Fruit fly (Drosophila melanogaster): ENCODE measurements around the gene CG5381.

The CG5381 gene

DNA sequence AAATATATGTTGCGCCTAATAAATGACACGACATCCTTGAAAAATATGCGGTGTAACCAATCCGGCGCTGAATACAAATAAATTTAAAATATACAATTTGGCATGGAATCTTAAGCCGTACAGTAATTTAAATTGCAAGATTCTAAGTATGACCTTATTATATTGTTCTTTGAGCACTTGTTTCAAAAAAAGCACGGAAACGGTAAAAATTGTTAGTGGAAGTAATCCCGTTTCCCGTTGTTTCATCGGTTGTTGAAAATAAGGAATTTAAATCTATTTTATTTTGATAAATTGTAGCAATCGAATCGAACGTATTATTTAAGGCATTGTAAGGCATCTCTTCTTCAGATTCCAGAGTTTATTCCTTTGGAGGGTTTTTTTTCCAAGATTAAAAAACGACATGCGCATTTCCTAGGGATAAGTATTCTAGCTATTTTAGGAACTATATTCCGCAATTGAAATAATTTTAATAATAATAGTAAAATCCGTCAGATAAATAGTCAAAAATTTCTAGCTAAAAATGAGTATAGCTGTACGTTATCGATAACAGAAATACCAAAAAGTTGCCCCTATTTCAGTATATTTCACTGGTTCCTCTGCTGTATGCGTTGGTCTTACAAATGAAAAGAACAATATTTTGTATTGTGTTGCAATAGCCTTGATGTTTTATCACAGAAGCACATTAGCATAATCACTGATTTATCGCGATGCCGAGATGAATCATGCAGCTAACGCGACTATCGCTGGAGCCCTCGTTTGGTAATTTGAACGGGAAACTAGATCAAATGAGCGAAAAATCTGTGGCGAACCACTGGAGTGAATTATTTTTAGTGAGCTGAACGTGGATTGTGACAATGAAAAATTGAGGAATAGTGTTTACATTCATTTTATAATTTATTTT is 10.4 kb upstream of the CG5381 start, which contains the start of gene GATAd:
TSS of gene GATAd (plus strand) at position 644 of the 901 bp plus-strand sequence.
- TF ChIP-seq Hnf4 (GFP tag; optimal IDR thresholded peaks at IDR 0.05) (no peak), CG9705 (GFP tag; optimal IDR thresholded peaks at IDR 0.05) (no peak), HLH106 (tag; optimal IDR thresholded peaks at IDR 0.05) (no peak), Hr83 (GFP tag; optimal IDR thresholded peaks at IDR 0.05; ENCODE audit: poor library complexity, severe bottlenecking) (peak; percentile 50), CrebA (GFP tag; optimal IDR thresholded peaks at IDR 0.05; ENCODE audit: borderline replicate concordance) (no peak), Myc (optimal IDR thresholded peaks at IDR 0.05) (peak; percentile 71), brk (GFP tag; optimal IDR thresholded peaks at IDR 0.05) (peak; percentile 56), sage (GFP tag; optimal IDR thresholded peaks at IDR 0.05) (no peak), Hr78 (GFP tag; optimal IDR thresholded peaks at IDR 0.05) (no peak), Rel (GFP tag; optimal IDR thresholded peaks at IDR 0.05) (no peak), Rel (tag; optimal IDR thresholded peaks at IDR 0.05) (peak; percentile 35), Mio (GFP tag; optimal IDR thresholded peaks at IDR 0.05) (no peak), woc (GFP tag; optimal IDR thresholded peaks at IDR 0.05) (peak; percentile 2)

DNA sequence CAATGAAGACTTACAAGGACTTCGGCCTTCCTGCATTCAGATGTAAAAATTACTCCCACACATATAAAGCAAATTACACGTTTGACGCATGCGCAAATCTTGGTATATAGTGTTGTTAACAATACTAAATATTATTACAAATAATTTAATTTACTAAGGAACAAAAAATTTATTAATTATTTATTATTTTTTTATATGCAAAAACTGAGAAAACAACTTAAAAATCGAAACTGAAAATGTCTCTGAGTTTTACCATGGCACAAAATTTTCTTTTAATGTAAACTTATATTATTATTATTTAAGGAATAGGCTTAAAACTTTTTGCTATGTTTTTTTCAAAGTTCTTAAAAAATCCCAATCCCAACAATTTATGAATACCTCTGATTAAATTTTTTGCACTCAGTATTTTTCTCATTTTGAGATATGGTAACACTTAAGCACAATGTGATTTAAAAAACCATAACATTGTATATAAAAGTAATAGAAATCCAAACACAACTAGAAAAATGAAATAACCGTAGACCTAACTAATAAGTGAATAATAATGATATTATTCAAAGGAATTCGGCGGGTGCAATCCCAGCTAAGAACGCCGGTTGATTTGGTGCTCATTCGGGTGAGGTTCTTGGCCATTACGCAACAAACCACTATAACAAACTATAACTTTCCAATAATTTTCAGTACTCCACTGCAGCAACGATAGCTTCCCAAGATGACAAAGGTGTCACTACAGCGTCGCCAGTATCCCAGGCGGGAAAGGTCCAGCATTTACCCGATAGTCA is 8.4 kb upstream of the CG5381 start, which contains the start of the genes Schip1 and Cox10:
TSS of gene Schip1 (minus strand) at position 51 of the 782 bp plus-strand sequence.
TSS of gene Cox10 (plus strand) at position 406 of the 782 bp plus-strand sequence.
- TF ChIP-seq Hr78 (GFP tag; optimal IDR thresholded peaks at IDR 0.05), result no peak
- no peak for TF ChIP-seq ey (GFP tag; optimal IDR thresholded peaks at IDR 0.05)
- no peak for TF ChIP-seq jim (GFP tag; optimal IDR thresholded peaks at IDR 0.05)
- no peak for TF ChIP-seq CG9705 (GFP tag; optimal IDR thresholded peaks at IDR 0.05)
- TF ChIP-seq N (GFP tag; optimal IDR thresholded peaks at IDR 0.05), result no peak
- TF ChIP-seq rgr (GFP tag; optimal IDR thresholded peaks at IDR 0.05), result no peak
- no peak for TF ChIP-seq sv (GFP tag; optimal IDR thresholded peaks at IDR 0.05)
- TF ChIP-seq Hnf4 (GFP tag; optimal IDR thresholded peaks at IDR 0.05), result no peak
- no peak for TF ChIP-seq Jra (GFP tag; optimal IDR thresholded peaks at IDR 0.05)

DNA sequence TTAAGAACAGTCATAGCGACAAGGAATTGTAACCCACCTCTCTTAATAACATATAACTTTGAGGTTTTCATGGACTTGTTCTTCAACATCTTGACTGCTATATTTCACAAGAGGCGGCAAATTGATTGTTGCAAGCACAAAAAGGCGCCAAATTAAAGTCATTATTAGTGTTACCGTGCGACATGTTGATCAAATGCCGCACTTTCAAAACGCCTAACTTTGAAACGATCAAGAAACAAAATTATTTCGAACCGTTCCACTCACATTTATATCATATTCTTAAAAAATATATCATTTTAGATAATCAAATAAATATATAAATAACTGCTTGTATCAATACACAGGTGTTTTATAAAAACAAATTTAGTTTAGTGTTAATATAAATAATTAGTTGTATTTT is 4.9 kb upstream of the CG5381 start, which contains the start of gene RnrL:
TSS of gene RnrL (minus strand) at position 154 of the 400 bp plus-strand sequence.
- no peak for TF ChIP-seq rgr (GFP tag; optimal IDR thresholded peaks at IDR 0.05)
- no peak for TF ChIP-seq br (GFP tag; optimal IDR thresholded peaks at IDR 0.05)
- no peak for TF ChIP-seq dmrt93B (GFP tag; optimal IDR thresholded peaks at IDR 0.05)
- no peak for TF ChIP-seq h (GFP tag; optimal IDR thresholded peaks at IDR 0.05)
- no peak for TF ChIP-seq fru (GFP tag; optimal IDR thresholded peaks at IDR 0.05)
- TF ChIP-seq CG9705 (GFP tag; optimal IDR thresholded peaks at IDR 0.05), result no peak

- no peak for TF ChIP-seq lola (GFP tag; optimal IDR thresholded peaks at IDR 0.05)
- no peak for TF ChIP-seq Dif (GFP tag; optimal IDR thresholded peaks at IDR 0.05; ENCODE audit: partially characterized antibody)
- TF ChIP-seq sv (GFP tag; optimal IDR thresholded peaks at IDR 0.05), result no peak
- no peak for TF ChIP-seq GATAd (GFP tag; optimal IDR thresholded peaks at IDR 0.05)
- TF ChIP-seq tai (GFP tag; optimal IDR thresholded peaks at IDR 0.05), result no peak
- no peak for TF ChIP-seq N (GFP tag; optimal IDR thresholded peaks at IDR 0.05)
- no peak for TF ChIP-seq CG9705 (GFP tag; optimal IDR thresholded peaks at IDR 0.05)
- no peak for TF ChIP-seq Sp1 (GFP tag; optimal IDR thresholded peaks at IDR 0.05)
- TF ChIP-seq dsf (GFP tag; optimal IDR thresholded peaks at IDR 0.05; ENCODE audit: borderline replicate concordance), result no peak
These were observed 726 bp downstream of the CG5381 start, which contains the start of gene CG4995 for dm6 chr2L:10322176-10322575. TSS of gene CG4995 (plus strand) at chr2L:10322476.

DNA sequence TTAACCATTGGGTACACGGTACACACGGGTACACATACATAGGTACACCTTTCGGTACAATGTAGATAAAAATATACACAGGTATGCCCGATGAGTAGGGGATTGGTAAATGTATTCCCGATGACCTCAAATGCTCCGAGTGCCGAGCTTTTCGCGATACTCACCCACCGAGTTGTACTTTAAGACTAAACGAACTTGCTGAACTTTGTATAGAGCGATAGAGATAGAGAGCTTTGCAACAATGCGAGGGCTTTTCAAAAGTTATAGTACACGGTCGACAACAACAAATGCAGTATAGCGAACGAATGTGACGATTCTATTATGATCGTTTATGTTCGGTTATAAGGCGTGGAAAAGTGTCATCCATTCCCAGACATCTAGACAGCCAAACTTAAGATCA is 1.3 kb downstream of the CG5381 start:
- TF ChIP-seq Hr83 (GFP tag; optimal IDR thresholded peaks at IDR 0.05; ENCODE audit: poor library complexity, severe bottlenecking), result no peak
- no peak for TF ChIP-seq Myc (optimal IDR thresholded peaks at IDR 0.05)
- no peak for TF ChIP-seq Abd-B (GFP tag; optimal IDR thresholded peaks at IDR 0.05)
- no peak for TF ChIP-seq Jra (GFP tag; optimal IDR thresholded peaks at IDR 0.05)
- TF ChIP-seq Dif (GFP tag; optimal IDR thresholded peaks at IDR 0.05; ENCODE audit: partially characterized antibody), result no peak
- peak; percentile 21 for TF ChIP-seq Rel (GFP tag; optimal IDR thresholded peaks at IDR 0.05)
- no peak for TF ChIP-seq Rel (tag; optimal IDR thresholded peaks at IDR 0.05)

All from whole organism, wandering third instar larva.